Fruit fly (Drosophila melanogaster) whole organism, wandering third instar larva: ENCODE results near the gene CG34348.

ENCODE experiments used
- OdsH ChIP-seq: fragments of 200-800 bp; sonication (Bioruptor generic); optimal IDR thresholded peaks from 2 replicates; lab custom pipeline; 2016; ENCODE audit warnings: missing biosample characterization, mild to moderate bottlenecking, missing genetic modification characterization
- psq ChIP-seq: fragments of 200-800 bp; sonication (Bioruptor generic); optimal IDR thresholded peaks from 3 replicates; lab custom pipeline; 2017; ENCODE audit warnings: missing biosample characterization, mild to moderate bottlenecking, missing genetic modification characterization, moderate library complexity
- tai ChIP-seq: sonication (Bioruptor generic); optimal IDR thresholded peaks from 2 replicates; lab custom pipeline; 2016; ENCODE audit warnings: missing biosample characterization, missing genetic modification characterization

DNA sequence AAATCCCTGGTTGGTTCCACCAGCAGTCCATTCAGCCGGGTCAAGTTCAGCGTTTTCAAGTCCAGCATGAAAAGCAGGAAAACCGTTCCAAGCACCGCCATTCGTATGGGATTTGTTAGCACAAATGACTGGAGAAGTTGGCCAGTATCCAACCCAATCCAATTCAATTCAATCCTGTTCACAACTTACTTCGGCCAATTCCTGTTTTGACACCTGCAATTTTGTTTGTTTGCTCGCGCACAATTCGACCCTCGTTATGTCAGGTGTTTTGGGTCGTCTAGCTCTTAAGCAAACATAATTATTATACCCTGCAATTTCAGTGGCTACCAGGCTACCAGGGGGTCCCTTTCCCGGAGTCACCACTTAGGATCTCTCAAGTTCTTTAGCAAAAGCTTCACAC lies 28.6 kb upstream of the CG34348 start, which contains the start of gene Ir10a:
- TF ChIP-seq tai (GFP tag; lab: Kevin White, UChicago) (no peak), psq (no peak), OdsH (GFP tag; lab: Kevin White, UChicago) (no peak)
